Fruit fly (Drosophila melanogaster): ENCODE measurements around the gene CG45080.

CG45080 gene

dm6 chr3R:13366561-13367518 is 47.8 kb upstream of the CG45080 start, which contains the start of gene Elp6 (continued):
- TF ChIP-seq MTF-1 (GFP tag; optimal IDR thresholded peaks at IDR 0.05; ENCODE audit: borderline replicate concordance) (no peak), YL-1 (GFP tag; optimal IDR thresholded peaks at IDR 0.05) (no peak), Gug (GFP tag; IDR thresholded peaks at IDR 0.05) (peak; percentile 53; the same call in 2 of the 4 replicates), abd-A (tag; optimal IDR thresholded peaks at IDR 0.05) (no peak), CG6854 (GFP tag; optimal IDR thresholded peaks at IDR 0.05) (peak; percentile 53), pum (GFP tag; optimal IDR thresholded peaks at IDR 0.05) (peak; percentile 65), CG6689 (GFP tag; IDR thresholded peaks at IDR 0.05) (no peak), CG7271 (tag; optimal IDR thresholded peaks at IDR 0.05) (no peak), CG6765 (GFP tag; optimal IDR thresholded peaks at IDR 0.05) (peak; percentile 69), CG10147 (GFP tag; optimal IDR thresholded peaks at IDR 0.05) (peak; percentile 77), Ravus (GFP tag; IDR thresholded peaks at IDR 0.05) (no peak; the same call in 1 of the 2 replicates), zfh2 (GFP tag; optimal IDR thresholded peaks at IDR 0.05) (peak; percentile 62), CG17361 (GFP tag; IDR thresholded peaks at IDR 0.05) (peak; percentile 90), CG10959 (GFP tag; IDR thresholded peaks at IDR 0.05) (no peak), D19B (GFP tag; optimal IDR thresholded peaks at IDR 0.05) (peak; percentile 62), CG8290 (GFP tag; optimal IDR thresholded peaks at IDR 0.05) (no peak), CG8290 (tag; optimal IDR thresholded peaks at IDR 0.05) (peak in 1 of 2 experiments; percentile 62), dmrt99B (tag; optimal IDR thresholded peaks at IDR 0.05) (peak; percentile 73), Lpt (GFP tag; optimal IDR thresholded peaks at IDR 0.05) (no peak), az2 (GFP tag; optimal IDR thresholded peaks at IDR 0.05) (peak; percentile 53), Nf-YB (GFP tag; optimal IDR thresholded peaks at IDR 0.05) (peak; percentile 0), Dip2 (GFP tag; IDR thresholded peaks at IDR 0.05) (0 out of 2 replicates have a peak, but pooled peaks have one; percentile 6), chinmo (GFP tag; IDR thresholded peaks at IDR 0.05; ENCODE audit: partially characterized antibody) (no peak), Ptx1 (GFP tag; IDR thresholded peaks at IDR 0.05) (peak; percentile 69), CG1832 (GFP tag; optimal IDR thresholded peaks at IDR 0.05) (no peak), CHES-1-like (GFP tag; optimal IDR thresholded peaks at IDR 0.05) (no peak), ssp (GFP tag; IDR thresholded peaks at IDR 0.05) (peak; percentile 46), CG8944 (GFP tag; optimal IDR thresholded peaks at IDR 0.05) (peak; percentile 41), pzg (GFP tag; optimal IDR thresholded peaks at IDR 0.05) (peak; percentile 46), tio (GFP tag; optimal IDR thresholded peaks at IDR 0.05) (peak; percentile 82), CG1529 (GFP tag; optimal IDR thresholded peaks at IDR 0.05) (no peak), HLHmδ (GFP tag; optimal IDR thresholded peaks at IDR 0.05) (no peak), ci (GFP tag; IDR thresholded peaks at IDR 0.05) (peak; percentile 6; the same call in 1 of the 3 replicates), bigmax (GFP tag; optimal IDR thresholded peaks at IDR 0.05) (no peak), danr (GFP tag; IDR thresholded peaks at IDR 0.05) (0 out of 2 replicates have a peak, but pooled peaks have one; percentile 43), CG14441 (GFP tag; IDR thresholded peaks at IDR 0.05) (peak; percentile 62; the same call in 1 of the 2 replicates), CG4730 (GFP tag; IDR thresholded peaks at IDR 0.05) (peak; percentile 50; the same call in 1 of the 2 replicates), PHDP (tag; optimal IDR thresholded peaks at IDR 0.05) (peak; percentile 59), sr (GFP tag; IDR thresholded peaks at IDR 0.05) (no peak), CG14710 (tag; optimal IDR thresholded peaks at IDR 0.05) (peak; percentile 27), ftz-f1 (GFP tag; optimal IDR thresholded peaks at IDR 0.05) (no peak), nerfin-2 (GFP tag; IDR thresholded peaks at IDR 0.05; ENCODE audit: partially characterized antibody) (no peak), slbo (GFP tag; IDR thresholded peaks at IDR 0.05) (peak; percentile 88), CG43689 (GFP tag; IDR thresholded peaks at IDR 0.05) (no peak), CTCF (GFP tag; optimal IDR thresholded peaks at IDR 0.05) (no peak), CkIIα-i1 (GFP tag; IDR thresholded peaks at IDR 0.05) (0 out of 2 replicates have a peak, but pooled peaks have one; percentile 10), CG16863 (GFP tag; optimal IDR thresholded peaks at IDR 0.05) (peak; percentile 44), fd102C (GFP tag; optimal IDR thresholded peaks at IDR 0.05) (no peak), CG30020 (tag; optimal IDR thresholded peaks at IDR 0.05) (no peak)
